Fruit fly (Drosophila melanogaster): Measurements from ENCODE around the gene br.

The br gene

DNA sequence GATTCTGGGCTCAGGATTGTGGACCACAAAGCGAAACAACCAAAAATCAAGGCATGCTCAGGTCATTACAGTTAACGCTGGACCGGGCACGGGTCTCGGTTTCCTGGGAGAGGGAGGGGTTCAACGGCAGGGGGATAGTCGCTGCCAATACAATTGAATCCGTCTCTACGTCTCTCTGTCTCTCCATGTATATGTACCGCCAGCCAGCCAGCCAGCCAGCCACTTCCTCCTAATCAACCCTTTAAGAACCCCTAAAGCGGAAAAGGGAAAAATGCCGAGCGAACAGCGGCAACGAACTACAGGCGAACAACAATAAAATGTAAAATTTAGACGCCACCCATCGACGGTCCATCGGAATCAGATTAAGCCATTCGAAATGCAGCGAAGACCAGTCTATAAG lies 18.4 kb downstream of the br start:
- TF ChIP-seq noc (tag; optimal IDR thresholded peaks at IDR 0.05), result no peak

- TF ChIP-seq noc (tag; optimal IDR thresholded peaks at IDR 0.05), result no peak
Observed at dm6 chrX:1593901-1594300, 19.0 kb downstream of the br start.

dm6 chrX:1595714-1596113 lies 20.8 kb downstream of the br start:
- peak; percentile 8 for TF ChIP-seq noc (tag; optimal IDR thresholded peaks at IDR 0.05)

- TF ChIP-seq noc (tag; optimal IDR thresholded peaks at IDR 0.05), result no peak
Observed at dm6 chrX:1606064-1606463, 31.1 kb downstream of the br start.

- TF ChIP-seq noc (tag; optimal IDR thresholded peaks at IDR 0.05), result no peak
Observed at dm6 chrX:1607810-1608209, 32.9 kb downstream of the br start.

- TF ChIP-seq noc (tag; optimal IDR thresholded peaks at IDR 0.05), result no peak
Observed at dm6 chrX:1608536-1608935, 33.6 kb downstream of the br start.

DNA sequence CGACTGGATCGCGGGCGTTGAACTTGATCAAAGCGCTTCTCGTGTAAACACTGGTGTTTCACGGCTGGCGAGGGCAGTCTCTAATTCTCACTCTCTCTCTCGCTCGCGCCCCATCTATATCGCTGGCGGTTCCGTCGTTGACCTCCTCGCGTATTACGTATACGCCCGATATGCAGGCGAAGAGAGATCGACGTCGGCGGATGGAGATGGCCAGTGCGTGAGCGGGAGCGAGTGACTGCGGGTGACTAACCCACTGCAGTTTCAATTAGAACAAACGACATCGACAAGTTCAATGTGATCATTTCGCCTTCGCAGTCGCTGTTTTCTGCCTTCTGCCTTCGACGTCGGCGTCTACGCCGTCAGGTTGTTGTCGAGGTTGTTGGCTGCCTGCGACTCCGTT lies 35.1 kb downstream of the br start:
- no peak for TF ChIP-seq noc (tag; optimal IDR thresholded peaks at IDR 0.05)

dm6 chrX:1611653-1612319 lies 36.9 kb downstream of the br start:
- no peak for TF ChIP-seq noc (tag; optimal IDR thresholded peaks at IDR 0.05)

DNA sequence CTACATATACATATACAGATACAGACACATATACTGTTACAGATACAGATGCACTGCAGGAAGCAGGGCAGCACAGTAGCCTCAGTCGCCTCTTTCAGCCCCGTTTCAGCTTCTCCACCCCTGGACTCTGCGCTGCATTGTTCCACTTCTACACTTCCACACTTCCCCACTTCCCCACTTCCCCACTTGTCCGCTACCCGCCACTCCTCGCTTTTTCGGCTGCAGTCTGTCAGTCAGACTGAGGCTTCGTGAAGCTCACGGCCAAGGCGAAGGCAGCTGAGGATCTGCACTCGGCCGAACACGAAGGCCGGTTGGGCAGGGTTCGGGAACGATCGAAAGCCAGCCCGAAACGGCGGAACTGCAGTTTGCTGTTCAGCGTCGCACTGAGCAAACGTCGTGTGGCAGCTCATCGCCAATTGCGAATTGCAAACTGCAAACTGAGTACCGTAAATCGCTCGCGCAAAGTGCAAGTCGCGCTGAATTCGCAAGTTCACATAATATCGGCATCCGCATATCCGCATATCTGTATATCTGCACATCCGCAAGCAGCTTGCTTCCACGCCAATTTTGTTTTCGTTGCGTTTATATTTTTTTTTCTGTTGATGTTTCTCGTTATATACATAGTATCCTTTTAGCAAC lies 38.4 kb downstream of the br start:
- TF ChIP-seq noc (tag; optimal IDR thresholded peaks at IDR 0.05), result no peak

DNA sequence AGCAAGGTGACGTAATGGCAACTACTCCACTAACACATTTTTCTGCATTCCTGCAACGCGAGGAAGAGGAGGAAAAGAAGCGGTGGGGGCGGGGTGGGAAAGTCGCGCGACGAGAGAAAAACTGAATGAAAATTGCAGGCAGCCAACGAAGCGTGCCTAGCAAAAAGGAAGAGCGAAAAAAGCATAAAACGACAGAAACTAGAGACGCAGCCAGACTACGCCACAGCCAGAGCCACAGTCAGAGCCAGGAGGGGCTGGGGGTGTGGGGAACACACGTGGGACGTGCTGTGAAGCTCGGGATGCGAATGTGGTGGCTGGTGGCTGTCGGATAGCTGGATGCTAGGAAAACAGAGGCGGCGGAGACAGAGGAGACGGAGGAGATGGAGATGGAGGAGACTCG lies 39.4 kb downstream of the br start:
- TF ChIP-seq noc (tag; optimal IDR thresholded peaks at IDR 0.05), result no peak

dm6 chrX:1616896-1617401 lies 42.0 kb downstream of the br start:
- TF ChIP-seq noc (tag; optimal IDR thresholded peaks at IDR 0.05), result no peak

- TF ChIP-seq noc (tag; optimal IDR thresholded peaks at IDR 0.05), result no peak
Observed at dm6 chrX:1617673-1618608, 43.0 kb downstream of the br start.

- peak; percentile 86 for TF ChIP-seq noc (tag; optimal IDR thresholded peaks at IDR 0.05)
Observed at dm6 chrX:1618727-1619581, 44.0 kb downstream of the br start.

DNA sequence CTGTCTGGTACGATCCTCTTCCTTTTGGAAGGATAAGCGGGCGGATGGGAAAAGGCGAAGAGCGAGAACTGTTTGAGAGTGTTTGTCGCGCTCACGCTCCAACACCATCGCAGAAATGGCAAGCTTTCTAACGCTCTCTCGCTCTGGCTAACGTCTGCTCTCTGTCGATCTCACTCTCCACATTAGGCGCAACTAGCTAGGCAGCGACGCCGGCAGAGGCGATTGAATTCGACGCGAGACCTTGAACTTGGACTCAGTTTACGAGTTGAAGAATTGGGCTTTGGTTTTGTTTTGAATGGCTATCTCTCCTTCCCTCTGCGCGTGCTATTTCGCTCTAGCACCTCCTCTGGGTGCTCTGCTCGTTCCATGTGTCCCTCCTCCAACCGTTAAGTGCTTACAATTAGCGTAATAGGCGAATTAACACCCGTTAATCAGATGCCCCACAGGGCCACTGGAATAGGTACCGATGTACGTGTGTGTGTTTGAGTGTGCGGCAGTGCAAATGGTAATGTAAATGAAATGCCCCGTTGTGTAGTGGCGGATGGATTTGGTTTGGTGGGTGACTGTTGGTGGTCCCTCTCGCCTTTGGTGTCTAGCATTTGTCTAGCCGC lies 44.9 kb downstream of the br start:
- no peak for TF ChIP-seq noc (tag; optimal IDR thresholded peaks at IDR 0.05)

dm6 chrX:1621399-1621798 lies 46.5 kb downstream of the br start:
- TF ChIP-seq noc (tag; optimal IDR thresholded peaks at IDR 0.05), result no peak

Measured in whole organism, larva.